Worm (Caenorhabditis elegans) whole organism, young adult: Measurements from ENCODE around the gene H04M03.11.

ENCODE experiments used
- B0336.3 ChIP-seq: fragments of 200-800 bp; sonication (Bioruptor generic); IDR thresholded peaks from 2 replicates; pipeline ENCODE4 v1.3.6; 2022; ENCODE audit warnings: missing genetic modification characterization, missing compliant biosample characterization
- F52B5.7 ChIP-seq: sonication (generic microtip); optimal IDR thresholded peaks from 2 replicates; lab custom pipeline; 2016; ENCODE audit warnings: mild to moderate bottlenecking, missing genetic modification characterization, missing compliant biosample characterization
- ama-1 ChIP-seq, 3 experiments: fragments of 150-350 bp in 1 of 3; sonication (generic microtip) in 2 of 3; optimal IDR thresholded peaks; 2 replicates each; lab custom pipeline; 2014 to 2018; ENCODE audit warnings: missing biosample characterization in 2 of 3, missing genetic modification characterization in 2 of 3, missing genetic modification reagents in 2 of 3
- cebp-2 ChIP-seq: fragments of 200-800 bp; sonication (Bioruptor generic); IDR thresholded peaks from 2 replicates; pipeline ENCODE4 v1.3.6; 2022; ENCODE audit warnings: missing genetic modification characterization, missing compliant biosample characterization
- ceh-91 ChIP-seq: fragments of 200-800 bp; sonication (Bioruptor generic); IDR thresholded peaks from 2 replicates; pipeline ENCODE4 v1.3.6; 2022; ENCODE audit warnings: missing genetic modification reagents, missing genetic modification characterization, missing compliant biosample characterization
- efl-1 ChIP-seq: fragments of 150-350 bp; optimal IDR thresholded peaks from 2 replicates; lab custom pipeline; 2014; ENCODE audit warnings: missing biosample characterization, missing genetic modification reagents, missing genetic modification characterization
- hsf-1 ChIP-seq: fragments of 200-800 bp; sonication (Bioruptor generic); IDR thresholded peaks from 2 replicates; pipeline ENCODE4 v1.3.6; 2022; ENCODE audit warnings: missing genetic modification reagents, missing genetic modification characterization, missing compliant biosample characterization
- madf-3 ChIP-seq: fragments of 200-800 bp; sonication (Bioruptor generic); IDR thresholded peaks from 2 replicates; pipeline ENCODE4 v1.3.6; 2022; ENCODE audit warnings: missing genetic modification reagents, missing genetic modification characterization, missing compliant biosample characterization
- mel-28 ChIP-seq: sonication (generic microtip); optimal IDR thresholded peaks from 2 replicates; lab custom pipeline; 2016; ENCODE audit warnings: borderline replicate concordance, mild to moderate bottlenecking, missing genetic modification characterization, missing compliant biosample characterization
- nfya-1 ChIP-seq: sonication (generic microtip); optimal IDR thresholded peaks from 2 replicates; lab custom pipeline; 2017; ENCODE audit warnings: antibody characterized with exemption, missing compliant biosample characterization, missing genetic modification characterization, borderline replicate concordance; ENCODE audit not compliant: insufficient read depth
- nfya-2 ChIP-seq: fragments of 200-800 bp; sonication (Bioruptor generic); IDR thresholded peaks from 2 replicates; pipeline ENCODE4 v1.3.6; 2022; ENCODE audit warnings: missing genetic modification reagents, missing genetic modification characterization, missing compliant biosample characterization
- nfyb-1 ChIP-seq: fragments of 200-800 bp; sonication (Bioruptor generic); IDR thresholded peaks from 2 replicates; pipeline ENCODE4 v1.3.6; 2022; ENCODE audit warnings: missing genetic modification reagents, missing genetic modification characterization, missing compliant biosample characterization
- pha-4 ChIP-seq: fragments of 150-350 bp; sonication (generic microtip); optimal IDR thresholded peaks from 2 replicates; lab custom pipeline; 2014; ENCODE audit warnings: missing biosample characterization, missing genetic modification reagents, missing genetic modification characterization
- rec-8 ChIP-seq, 2 experiments: sonication (generic microtip); optimal IDR thresholded peaks; 2 replicates each; lab custom pipeline; 2016; ENCODE audit warnings: mild to moderate bottlenecking in 2 of 2, missing genetic modification characterization in 2 of 2, missing genetic modification reagents in 2 of 2, missing genotype in 2 of 2, missing biosample characterization in 1 of 2, missing compliant biosample characterization in 1 of 2, moderate library complexity in 1 of 2

DNA sequence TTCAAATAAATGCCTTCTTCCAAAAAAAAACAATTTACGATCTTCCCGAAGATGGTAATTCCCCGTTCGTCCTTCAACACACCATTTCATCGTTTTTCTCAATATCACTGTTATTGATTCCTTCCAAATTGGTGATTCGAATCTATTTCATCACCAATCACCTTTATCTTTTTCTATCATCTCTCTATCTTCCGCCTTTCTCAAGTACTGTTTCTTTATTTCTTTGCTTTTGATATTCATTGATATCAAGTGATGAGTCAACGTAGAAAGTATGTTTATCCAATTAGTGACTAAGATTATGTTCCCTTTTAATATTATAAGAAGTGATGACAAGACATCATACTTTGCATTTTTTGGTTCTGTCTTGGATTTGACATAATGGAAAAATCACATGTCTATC is 39.8 kb upstream of the H04M03.11 start:
- TF ChIP-seq mel-28 (tag; lab: Kevin White, UChicago) (no peak), pha-4 (tag; lab: Kevin White, UChicago) (no peak), nfyb-1 (GFP tag; lab: Robert Waterston, UW) (no peak), F52B5.7 (tag; lab: Kevin White, UChicago) (no peak), nfya-2 (GFP tag; lab: Robert Waterston, UW) (no peak), B0336.3 (no peak), efl-1 (GFP tag; lab: Kevin White, UChicago) (no peak), ceh-91 (no peak), cebp-2 (GFP tag; lab: Robert Waterston, UW) (no peak), rec-8 (tag; optimal IDR thresholded peaks at IDR 0.05; lab: Kevin White, UChicago) (no peak), nfya-1 (tag; lab: Kevin White, UChicago) (no peak), ama-1 (optimal IDR thresholded peaks at IDR 0.05; lab: Kevin White, UChicago) (no peak), ama-1 (GFP tag; optimal IDR thresholded peaks at IDR 0.05; lab: Kevin White, UChicago) (no peak), hsf-1 (no peak), madf-3 (no peak)
